Fruit fly (Drosophila melanogaster) whole organism, embryonic: ENCODE results near the gene Gart.

Experiments used
- Adf1 ChIP-seq: fragments of 200-800 bp; sonication (Bioruptor generic); IDR thresholded peaks from 2 replicates; pipeline ENCODE4 v1.3.6; 2022; ENCODE audit warnings: missing biosample characterization, missing genetic modification characterization
- CG10267 ChIP-seq: fragments of 200-800 bp; sonication (Bioruptor generic); optimal IDR thresholded peaks from 2 replicates; lab custom pipeline; 2018; ENCODE audit warnings: missing biosample characterization, mild to moderate bottlenecking, missing genetic modification characterization, moderate library complexity
- CG10654 ChIP-seq: fragments of 200-800 bp; sonication (Bioruptor generic); optimal IDR thresholded peaks from 2 replicates; lab custom pipeline; 2016; ENCODE audit warnings: missing biosample characterization, missing genetic modification characterization
- CG12071 ChIP-seq: fragments of 200-800 bp; sonication (Bioruptor generic); optimal IDR thresholded peaks from 3 replicates; lab custom pipeline; 2018; ENCODE audit warnings: missing biosample characterization, mild to moderate bottlenecking, missing genetic modification characterization
- CG12236 ChIP-seq: fragments of 200-800 bp; sonication (Bioruptor generic); optimal IDR thresholded peaks from 2 replicates; lab custom pipeline; 2016; ENCODE audit warnings: missing biosample characterization, missing genetic modification characterization
- CG14014 ChIP-seq: fragments of 200-800 bp; sonication (Bioruptor generic); IDR thresholded peaks from 2 replicates; pipeline ENCODE4 v1.3.6; 2022; ENCODE audit warnings: missing biosample characterization, missing genetic modification characterization
- CG16863 ChIP-seq: fragments of 200-800 bp; sonication (Bioruptor generic); optimal IDR thresholded peaks from 3 replicates; lab custom pipeline; 2016; ENCODE audit warnings: missing biosample characterization, missing genetic modification characterization
- CG31388 ChIP-seq: fragments of 200-800 bp; sonication (Bioruptor generic); optimal IDR thresholded peaks from 2 replicates; lab custom pipeline; 2016; ENCODE audit warnings: missing biosample characterization, missing genetic modification characterization
- CG32772 ChIP-seq: fragments of 200-800 bp; sonication (Bioruptor generic); IDR thresholded peaks from 2 replicates; pipeline ENCODE4 v1.3.6; 2022; ENCODE audit warnings: missing biosample characterization, missing genetic modification characterization
- CG33213 ChIP-seq: fragments of 200-800 bp; sonication (Bioruptor generic); optimal IDR thresholded peaks from 3 replicates; lab custom pipeline; 2016; ENCODE audit warnings: missing biosample characterization, missing genetic modification characterization
- CG34376 ChIP-seq: fragments of 200-800 bp; sonication (Bioruptor generic); optimal IDR thresholded peaks from 2 replicates; lab custom pipeline; 2018; ENCODE audit warnings: missing biosample characterization, mild to moderate bottlenecking, missing genetic modification characterization
- CG3847 ChIP-seq: fragments of 200-800 bp; sonication (Bioruptor generic); IDR thresholded peaks from 2 replicates; pipeline ENCODE4 v1.3.6; 2022; ENCODE audit warnings: missing biosample characterization, missing genetic modification characterization
- CG5953 ChIP-seq: fragments of 200-800 bp; sonication (Bioruptor generic); IDR thresholded peaks from 2 replicates; pipeline ENCODE4 v1.3.6; 2022; ENCODE audit warnings: missing biosample characterization, missing genetic modification characterization
- CG8281 ChIP-seq: fragments of 200-800 bp; sonication (Bioruptor generic); optimal IDR thresholded peaks from 2 replicates; lab custom pipeline; 2018; ENCODE audit warnings: missing biosample characterization, mild to moderate bottlenecking, missing genetic modification characterization, moderate library complexity
- CG9727 ChIP-seq: fragments of 200-800 bp; sonication (Bioruptor generic); optimal IDR thresholded peaks from 3 replicates; lab custom pipeline; 2017; ENCODE audit warnings: missing biosample characterization, mild to moderate bottlenecking, missing genetic modification characterization
- Dfd ChIP-seq, 2 experiments: fragments of >200 bp; optimal IDR thresholded peaks; 2 replicates each; lab custom pipeline; 2017; ENCODE audit warnings: missing biosample characterization in 2 of 2, missing genetic modification characterization in 2 of 2
- Dp ChIP-seq: fragments of 200-800 bp; sonication (Bioruptor generic); optimal IDR thresholded peaks from 2 replicates; lab custom pipeline; 2018; ENCODE audit warnings: missing biosample characterization, mild to moderate bottlenecking, missing genetic modification characterization, moderate library complexity
- Drgx ChIP-seq: fragments of 200-800 bp; sonication (Bioruptor generic); IDR thresholded peaks from 2 replicates; pipeline ENCODE4 v1.3.6; 2022; ENCODE audit warnings: missing biosample characterization, missing genetic modification characterization
- HLHmδ ChIP-seq: fragments of 200-800 bp; sonication (Bioruptor generic); optimal IDR thresholded peaks from 2 replicates; lab custom pipeline; 2018; ENCODE audit warnings: missing biosample characterization, mild to moderate bottlenecking, missing genetic modification characterization, moderate library complexity
- HmgD ChIP-seq: fragments of 200-800 bp; sonication (Bioruptor generic); optimal IDR thresholded peaks from 3 replicates; lab custom pipeline; 2016; ENCODE audit warnings: missing biosample characterization, missing genetic modification characterization
- Hr51 ChIP-seq, 2 experiments: fragments of 200-800 bp; sonication (Bioruptor generic); optimal IDR thresholded peaks; 2 replicates in 1 of 2; 3 replicates in 1 of 2; lab custom pipeline; 2016 to 2018; ENCODE audit warnings: missing biosample characterization in 2 of 2, missing genetic modification characterization in 2 of 2, mild to moderate bottlenecking in 1 of 2, moderate library complexity in 1 of 2
- MBD-R2 ChIP-seq: fragments of 200-800 bp; sonication (Bioruptor generic); IDR thresholded peaks from 2 replicates; pipeline ENCODE4 v1.3.6; 2022; ENCODE audit warnings: missing biosample characterization, missing genetic modification characterization
- NC2α ChIP-seq: fragments of 200-800 bp; sonication (Bioruptor generic); optimal IDR thresholded peaks from 2 replicates; lab custom pipeline; 2016; ENCODE audit warnings: missing biosample characterization, missing genetic modification characterization
- Nf-YB ChIP-seq: fragments of 200-800 bp; sonication (Bioruptor generic); optimal IDR thresholded peaks from 3 replicates; lab custom pipeline; 2019; ENCODE audit warnings: missing biosample characterization, mild to moderate bottlenecking, missing genetic modification characterization, moderate library complexity
- Nf-YC ChIP-seq: fragments of 200-800 bp; optimal IDR thresholded peaks from 3 replicates; lab custom pipeline; 2019; ENCODE audit warnings: missing biosample characterization, mild to moderate bottlenecking, missing genetic modification characterization, moderate library complexity
- Optix ChIP-seq: fragments of 200-800 bp; sonication (Bioruptor generic); IDR thresholded peaks from 3 replicates; pipeline ENCODE4 v1.3.6; 2022; ENCODE audit warnings: missing biosample characterization, missing genetic modification characterization
- Ptx1 ChIP-seq: fragments of 200-800 bp; sonication (Bioruptor generic); IDR thresholded peaks from 2 replicates; pipeline ENCODE4 v1.3.6; 2022; ENCODE audit warnings: missing biosample characterization, missing genetic modification characterization
- Sry-δ ChIP-seq: fragments of 200-800 bp; sonication (Bioruptor generic); optimal IDR thresholded peaks from 2 replicates; lab custom pipeline; 2016; ENCODE audit warnings: missing biosample characterization, missing genetic modification characterization
- Trl ChIP-seq, 3 experiments: fragments of >200 bp in 2 of 3; fragments of 200-800 bp in 1 of 3; sonication (Bioruptor generic) in 1 of 3; optimal IDR thresholded peaks; 2 replicates in 1 of 3; 3 replicates in 2 of 3; lab custom pipeline; 2016 to 2017; ENCODE audit warnings: missing biosample characterization in 1 of 3, missing genetic modification characterization in 1 of 3
- amos ChIP-seq: fragments of 200-800 bp; sonication (Bioruptor generic); IDR thresholded peaks from 2 replicates; pipeline ENCODE4 v1.3.6; 2022; ENCODE audit warnings: missing biosample characterization, missing genetic modification characterization; ENCODE audit not compliant: partially characterized antibody
- ap ChIP-seq: fragments of 200-800 bp; sonication (Bioruptor generic); IDR thresholded peaks from 2 replicates; pipeline ENCODE4 v1.3.6; 2022; ENCODE audit warnings: missing biosample characterization, missing genetic modification characterization
- ato ChIP-seq: fragments of 200-800 bp; sonication (Bioruptor generic); IDR thresholded peaks from 2 replicates; pipeline ENCODE4 v1.3.6; 2022; ENCODE audit warnings: missing biosample characterization, missing genetic modification characterization; ENCODE audit not compliant: partially characterized antibody
- az2 ChIP-seq: fragments of 200-800 bp; sonication (Bioruptor generic); optimal IDR thresholded peaks from 3 replicates; lab custom pipeline; 2016; ENCODE audit warnings: missing biosample characterization, missing genetic modification characterization
- bab2 ChIP-seq: fragments of 200-800 bp; sonication (Bioruptor generic); optimal IDR thresholded peaks from 2 replicates; lab custom pipeline; 2016; ENCODE audit warnings: missing biosample characterization, missing genetic modification characterization
- bbx ChIP-seq: fragments of 200-800 bp; sonication (Bioruptor generic); IDR thresholded peaks from 2 replicates; pipeline ENCODE4 v1.3.6; 2022; ENCODE audit warnings: missing biosample characterization, missing genetic modification characterization; ENCODE audit not compliant: partially characterized antibody
- bowl ChIP-seq: fragments of 200-800 bp; sonication (Bioruptor generic); IDR thresholded peaks from 2 replicates; pipeline ENCODE4 v1.3.6; 2022; ENCODE audit warnings: missing biosample characterization, missing genetic modification characterization
- cg ChIP-seq: fragments of 200-800 bp; sonication (Bioruptor generic); optimal IDR thresholded peaks from 3 replicates; lab custom pipeline; 2019; ENCODE audit warnings: missing biosample characterization, mild to moderate bottlenecking, missing genetic modification characterization, moderate library complexity
- crp ChIP-seq, 2 experiments: fragments of 200-800 bp; sonication (Bioruptor generic); optimal IDR thresholded peaks; 2 replicates in 1 of 2; 3 replicates in 1 of 2; lab custom pipeline; 2017; ENCODE audit warnings: missing biosample characterization in 2 of 2, missing genetic modification characterization in 2 of 2, mild to moderate bottlenecking in 1 of 2, moderate library complexity in 1 of 2
- ems ChIP-seq: fragments of 200-800 bp; sonication (Bioruptor generic); optimal IDR thresholded peaks from 3 replicates; lab custom pipeline; 2016; ENCODE audit warnings: missing biosample characterization, missing genetic modification characterization
- esg ChIP-seq: fragments of 200-800 bp; sonication (Bioruptor generic); conservative IDR thresholded peaks from 2 replicates; pipeline ENCODE4 v1.3.6; 2022; ENCODE audit warnings: missing biosample characterization, missing genetic modification characterization
- hth ChIP-seq: fragments of >200 bp; optimal IDR thresholded peaks from 2 replicates; lab custom pipeline; 2017; ENCODE audit warnings: inconsistent platforms
- klu ChIP-seq: fragments of 200-800 bp; sonication (Bioruptor generic); IDR thresholded peaks from 2 replicates; pipeline ENCODE4 v1.3.6; 2022; ENCODE audit warnings: missing biosample characterization, missing genetic modification characterization
- luna ChIP-seq: fragments of 200-800 bp; sonication (Bioruptor generic); optimal IDR thresholded peaks from 2 replicates; lab custom pipeline; 2016; ENCODE audit warnings: missing biosample characterization, missing genetic modification characterization
- mam ChIP-seq: fragments of 200-800 bp; sonication (Bioruptor generic); optimal IDR thresholded peaks from 3 replicates; lab custom pipeline; 2016; ENCODE audit warnings: missing biosample characterization, missing genetic modification characterization
- mld ChIP-seq: fragments of 200-800 bp; sonication (Bioruptor generic); IDR thresholded peaks from 3 replicates; pipeline ENCODE4 v1.3.6; 2022; ENCODE audit warnings: missing biosample characterization, missing genetic modification characterization; ENCODE audit not compliant: partially characterized antibody
- nerfin-1 ChIP-seq: fragments of 200-800 bp; sonication (Bioruptor generic); optimal IDR thresholded peaks from 3 replicates; lab custom pipeline; 2019; ENCODE audit warnings: missing biosample characterization, mild to moderate bottlenecking, missing genetic modification characterization, moderate library complexity
- pb ChIP-seq: fragments of 200-800 bp; sonication (Bioruptor generic); optimal IDR thresholded peaks from 3 replicates; lab custom pipeline; 2016; ENCODE audit warnings: missing biosample characterization, missing genetic modification characterization
- toy ChIP-seq: fragments of 200-800 bp; sonication (Bioruptor generic); IDR thresholded peaks from 2 replicates; pipeline ENCODE4 v1.3.6; 2022; ENCODE audit warnings: missing biosample characterization, missing genetic modification characterization
- unpg ChIP-seq: fragments of 200-800 bp; sonication (Bioruptor generic); optimal IDR thresholded peaks from 3 replicates; lab custom pipeline; 2018; ENCODE audit warnings: missing biosample characterization, mild to moderate bottlenecking, missing genetic modification characterization, moderate library complexity
- wdn ChIP-seq: fragments of 200-800 bp; sonication (Bioruptor generic); IDR thresholded peaks from 2 replicates; pipeline ENCODE4 v1.3.6; 2022; ENCODE audit warnings: missing biosample characterization, missing genetic modification characterization

Gene Gart

dm6 chr2L:6968013-6968517, 55.6 kb downstream of the Gart start (continued):
- TF ChIP-seq CG10654 (GFP tag; lab: Kevin White, UChicago) (peak; percentile 36), NC2α (peak; percentile 9), nerfin-1 (tag; lab: Kevin White, UChicago) (no peak), CG16863 (GFP tag; lab: Kevin White, UChicago) (peak; percentile 39), CG33213 (GFP tag; lab: Kevin White, UChicago) (peak; percentile 26), toy (GFP tag; lab: Robert Waterston, UW) (no peak), bbx (GFP tag; lab: Robert Waterston, UW) (peak; percentile 81; the same call in 1 of the 2 replicates), bowl (GFP tag; lab: Robert Waterston, UW) (peak; percentile 21; the same call in 1 of the 2 replicates), Ptx1 (GFP tag; lab: Robert Waterston, UW) (0 out of 2 replicates have a peak, but pooled peaks have one; percentile 15), bab2 (GFP tag; lab: Kevin White, UChicago) (peak; percentile 57), ap (GFP tag; lab: Robert Waterston, UW) (no peak), mam (peak; percentile 43), CG31388 (GFP tag; lab: Kevin White, UChicago) (no peak), HLHmδ (no peak), MBD-R2 (GFP tag; lab: Robert Waterston, UW) (peak; percentile 65; the same call in 1 of the 2 replicates), unpg (GFP tag; lab: Kevin White, UChicago) (peak; percentile 64), CG9727 (GFP tag; lab: Kevin White, UChicago) (peak; percentile 46), CG12236 (GFP tag; lab: Kevin White, UChicago) (no peak), CG5953 (GFP tag; lab: Robert Waterston, UW) (peak; percentile 64), amos (GFP tag; lab: Robert Waterston, UW) (peak; percentile 75), CG12071 (GFP tag; lab: Kevin White, UChicago) (peak; percentile 44), cg (no peak), CG32772 (GFP tag; lab: Robert Waterston, UW) (peak; percentile 16; the same call in 1 of the 2 replicates), luna (peak; percentile 10), ato (GFP tag; lab: Robert Waterston, UW) (peak; percentile 55), ems (peak; percentile 35), CG10267 (peak; percentile 26), wdn (0 out of 2 replicates have a peak, but pooled peaks have one; percentile 44), crp (GFP tag; optimal IDR thresholded peaks at IDR 0.05; lab: Kevin White, UChicago) (peak in 1 of 2 experiments; percentile 34), pb (peak; percentile 37), CG14014 (peak; percentile 22), Dfd (GFP tag; optimal IDR thresholded peaks at IDR 0.05; lab: Kevin White, UChicago) (no peak), Adf1 (GFP tag; lab: Robert Waterston, UW) (no peak), klu (GFP tag; lab: Robert Waterston, UW) (no peak), az2 (peak; percentile 40), Nf-YB (GFP tag; lab: Kevin White, UChicago) (peak; percentile 6), Dp (no peak), Drgx (GFP tag; lab: Robert Waterston, UW) (peak; percentile 53; the same call in 1 of the 2 replicates), hth (no peak), Trl (optimal IDR thresholded peaks at IDR 0.05; lab: Kevin White, UChicago) (no peak), Trl (GFP tag; optimal IDR thresholded peaks at IDR 0.05; lab: Kevin White, UChicago) (peak; percentile 29), Optix (GFP tag; lab: Robert Waterston, UW) (no peak), Sry-δ (GFP tag; lab: Kevin White, UChicago) (peak; percentile 68), CG8281 (tag; lab: Kevin White, UChicago) (no peak), CG3847 (0 out of 2 replicates have a peak, but pooled peaks have one; percentile 16), CG34376 (GFP tag; lab: Kevin White, UChicago) (peak; percentile 41), HmgD (GFP tag; lab: Kevin White, UChicago) (peak; percentile 8), esg (GFP tag; lab: Robert Waterston, UW) (0 out of 2 replicates have a peak, but pooled peaks have one; percentile 15), Hr51 (GFP tag; optimal IDR thresholded peaks at IDR 0.05; lab: Kevin White, UChicago) (peak in 1 of 2 experiments; percentile 36), mld (GFP tag; lab: Robert Waterston, UW) (peak; percentile 51; the same call in 2 of the 3 replicates), Nf-YC (peak; percentile 15)
